Worm (Caenorhabditis elegans): ENCODE measurements around the gene pho-1.
A peak's percentile ranks its signal among the peaks of the same experiment; 100 is the strongest.
"Not testable (repeated sequence)": the region's sequence is repeated elsewhere in the genome, so short reads cannot be mapped to it uniquely, and the experiment has no call there.

The pho-1 gene

ce11 chrII:5201922-5202562 lies 33.6 kb downstream of the pho-1 start (continued):
- TF ChIP-seq unc-62 (GFP tag; optimal IDR thresholded peaks at IDR 0.05) (peak; percentile 63), attf-5 (GFP tag; optimal IDR thresholded peaks at IDR 0.05) (no peak), gei-17 (GFP tag; optimal IDR thresholded peaks at IDR 0.05) (peak; percentile 4), F39B2.1 (GFP tag; IDR thresholded peaks at IDR 0.05) (no peak), madf-10 (tag; optimal IDR thresholded peaks at IDR 0.05) (peak; percentile 42), B0336.3 (GFP tag; IDR thresholded peaks at IDR 0.05) (peak; percentile 45; the same call in 1 of the 2 replicates), let-607 (tag; optimal IDR thresholded peaks at IDR 0.05) (peak; percentile 21 to 73), tbp1 (GFP tag; optimal IDR thresholded peaks at IDR 0.05) (peak; percentile 40), cebp-1 (GFP tag; IDR thresholded peaks at IDR 0.05) (no peak), cebp-1 (tag; optimal IDR thresholded peaks at IDR 0.05) (peak; percentile 48), ets-4 (GFP tag; optimal IDR thresholded peaks at IDR 0.05) (peak; percentile 39), mcd-1 (GFP tag; IDR thresholded peaks at IDR 0.05) (no peak), chd-7 (tag; optimal IDR thresholded peaks at IDR 0.05) (peak; percentile 64), nhr-80 (tag; optimal IDR thresholded peaks at IDR 0.05) (peak; percentile 96), snpc-4 (GFP tag; optimal IDR thresholded peaks at IDR 0.05) (no peak), snpc-4 (tag; optimal IDR thresholded peaks at IDR 0.05) (peak in 1 of 4 experiments; percentile 23), atf-7 (tag; optimal IDR thresholded peaks at IDR 0.05) (peak; percentile 84)

ce11 chrII:5200987-5201582 lies 34.6 kb downstream of the pho-1 start:
- peak; percentile 12 for TF ChIP-seq attf-5 (GFP tag; optimal IDR thresholded peaks at IDR 0.05)
- TF ChIP-seq lsl-1 (GFP tag; optimal IDR thresholded peaks at IDR 0.05), result no peak
- peak; percentile 0 for TF ChIP-seq ZK185.1 (tag; optimal IDR thresholded peaks at IDR 0.05; ENCODE audit: poor library complexity, severe bottlenecking)
- peak; percentile 39; the same call in 1 of the 2 replicates for TF ChIP-seq hmg-1.2 (GFP tag; IDR thresholded peaks at IDR 0.05)

- TF ChIP-seq hmg-1.2 (GFP tag; IDR thresholded peaks at IDR 0.05) (peak; percentile 68), snpc-1.1 (tag; optimal IDR thresholded peaks at IDR 0.05; ENCODE audit: insufficient read depth) (peak; percentile 87), snpc-3.4 (tag; optimal IDR thresholded peaks at IDR 0.05) (peak; percentile 66), snpc-4 (tag; optimal IDR thresholded peaks at IDR 0.05) (peak; percentile 37 to 95 (median 80)), lsl-1 (GFP tag; optimal IDR thresholded peaks at IDR 0.05) (peak; percentile 8)
- TF ChIP-seq snpc-4 (GFP tag; optimal IDR thresholded peaks at IDR 0.05), result not testable (repeated sequence)
Observed at ce11 chrII:5200205-5200604, 35.4 kb downstream of the pho-1 start.

- TF ChIP-seq cebp-2 (GFP tag; IDR thresholded peaks at IDR 0.05), result no peak
- TF ChIP-seq rpc-1 (optimal IDR thresholded peaks at IDR 0.05), result no peak
- no peak for TF ChIP-seq rpc-1 (tag; optimal IDR thresholded peaks at IDR 0.05)
- no peak for TF ChIP-seq Y53G8AR.9 (GFP tag; conservative IDR thresholded peaks at IDR 0.05)
- TF ChIP-seq ztf-18 (tag; optimal IDR thresholded peaks at IDR 0.05), result no peak
- no peak for TF ChIP-seq C17E4.6 (GFP tag; IDR thresholded peaks at IDR 0.05)
- no peak for TF ChIP-seq ceh-58 (GFP tag; IDR thresholded peaks at IDR 0.05)
- no peak for TF ChIP-seq Y53F4B.3 (GFP tag; IDR thresholded peaks at IDR 0.05)
- TF ChIP-seq B0019.2 (GFP tag; conservative IDR thresholded peaks at IDR 0.05), result no peak
- TF ChIP-seq F22D6.2 (tag; optimal IDR thresholded peaks at IDR 0.05), result no peak
- no peak for TF ChIP-seq F39B2.1 (GFP tag; IDR thresholded peaks at IDR 0.05)
- no peak for TF ChIP-seq mcd-1 (GFP tag; IDR thresholded peaks at IDR 0.05)
- TF ChIP-seq Y79H2A.3 (GFP tag; conservative IDR thresholded peaks at IDR 0.05), result no peak
- TF ChIP-seq F37B4.10 (GFP tag; IDR thresholded peaks at IDR 0.05), result no peak
- TF ChIP-seq madf-3 (GFP tag; IDR thresholded peaks at IDR 0.05), result no peak
Observed at ce11 chrII:5199497-5199896, 36.1 kb downstream of the pho-1 start, which contains the start of gene msp-50. TSS of gene msp-50 (plus strand) at chrII:5199797.
